Worm (Caenorhabditis elegans) whole organism, L1 larva: ENCODE data around the gene mog-5.

Experiments
- C04F5.9 ChIP-seq: sonication (generic microtip); optimal IDR thresholded peaks from 2 replicates; lab custom pipeline; 2016; ENCODE audit warnings: missing genetic modification characterization, missing compliant biosample characterization
- C34B4.2 ChIP-seq: sonication (generic microtip); optimal IDR thresholded peaks from 2 replicates; lab custom pipeline; 2017; ENCODE audit warnings: mild to moderate bottlenecking, missing genetic modification characterization, missing compliant biosample characterization
- F16B12.6 ChIP-seq: fragments of 150-350 bp; optimal IDR thresholded peaks from 2 replicates; lab custom pipeline; 2014; ENCODE audit warnings: missing biosample characterization, missing genetic modification characterization
- aha-1 ChIP-seq: fragments of 150-350 bp; optimal IDR thresholded peaks from 2 replicates; lab custom pipeline; 2014; ENCODE audit warnings: missing biosample characterization, missing genetic modification characterization
- ceh-63 ChIP-seq: fragments of 200-800 bp; sonication (Bioruptor generic); optimal IDR thresholded peaks from 2 replicates; lab custom pipeline; 2018; ENCODE audit warnings: mild to moderate bottlenecking, missing genetic modification characterization, missing compliant biosample characterization
- ceh-88 ChIP-seq: fragments of 200-800 bp; sonication (Bioruptor generic); IDR thresholded peaks from 2 replicates; pipeline ENCODE4 v1.3.6; 2022; ENCODE audit warnings: missing genetic modification characterization, missing compliant biosample characterization
- dpl-1 ChIP-seq, 3 experiments: fragments of 150-350 bp in 2 of 3; sonication (generic microtip) in 1 of 3; optimal IDR thresholded peaks; 2 replicates each; lab custom pipeline; 2014 to 2017; ENCODE audit warnings: missing biosample characterization in 3 of 3, missing genetic modification characterization in 3 of 3, missing genetic modification reagents in 3 of 3
- efl-1 ChIP-seq, 4 experiments: fragments of 150-350 bp; optimal IDR thresholded peaks in 3 of 4; peaks in 1 of 4; 1 replicate in 1 of 4; 2 replicates in 3 of 4; lab custom pipeline; 2014; ENCODE audit warnings: missing biosample characterization in 2 of 4, missing genetic modification characterization in 2 of 4, missing genetic modification reagents in 2 of 4
- elt-3 ChIP-seq, 6 experiments: fragments of 150-350 bp in 1 of 6; sonication (generic microtip); optimal IDR thresholded peaks; 2 replicates each; lab custom pipeline; 2017 to 2018; ENCODE audit warnings: missing biosample characterization in 6 of 6, missing genetic modification characterization in 6 of 6, inconsistent platforms in 1 of 6
- ets-5 ChIP-seq: fragments of 200-800 bp; sonication (Bioruptor generic); IDR thresholded peaks from 2 replicates; pipeline ENCODE4 v1.3.6; 2022; ENCODE audit warnings: missing genetic modification characterization, missing compliant biosample characterization
- fkh-10 ChIP-seq: sonication (generic microtip); optimal IDR thresholded peaks from 2 replicates; lab custom pipeline; 2017; ENCODE audit warnings: missing biosample characterization, missing genetic modification reagents, missing genetic modification characterization
- fkh-4 ChIP-seq: sonication (generic microtip); optimal IDR thresholded peaks from 2 replicates; lab custom pipeline; 2016; ENCODE audit warnings: missing compliant biosample characterization, missing genetic modification characterization, borderline replicate concordance
- fkh-8 ChIP-seq: sonication (generic microtip); optimal IDR thresholded peaks from 2 replicates; lab custom pipeline; 2016; ENCODE audit warnings: mild to moderate bottlenecking, missing genetic modification characterization, missing compliant biosample characterization
- hpl-2 ChIP-seq: fragments of 150-350 bp; optimal IDR thresholded peaks from 2 replicates; lab custom pipeline; 2014; ENCODE audit warnings: missing biosample characterization, missing genetic modification reagents, missing genetic modification characterization
- isw-1 ChIP-seq: fragments of 200-800 bp; sonication (Bioruptor generic); IDR thresholded peaks from 2 replicates; pipeline ENCODE4 v1.3.6; 2022; ENCODE audit warnings: missing genetic modification characterization, missing compliant biosample characterization
- jun-1 ChIP-seq: fragments of 150-350 bp; optimal IDR thresholded peaks from 2 replicates; lab custom pipeline; 2014; ENCODE audit warnings: missing biosample characterization, missing genetic modification reagents, missing genetic modification characterization
- lin-13 ChIP-seq: fragments of 150-350 bp; optimal IDR thresholded peaks from 2 replicates; lab custom pipeline; 2014; ENCODE audit warnings: missing biosample characterization, missing genetic modification reagents, missing genetic modification characterization
- lsy-2 ChIP-seq, 2 experiments: fragments of 150-350 bp; optimal IDR thresholded peaks; 2 replicates each; lab custom pipeline; 2014; ENCODE audit warnings: missing biosample characterization in 2 of 2, missing genetic modification characterization in 2 of 2
- mef-2 ChIP-seq: fragments of 150-350 bp; optimal IDR thresholded peaks from 2 replicates; lab custom pipeline; 2014; ENCODE audit warnings: missing biosample characterization, missing genetic modification characterization
- mep-1 ChIP-seq: fragments of 150-350 bp; optimal IDR thresholded peaks from 2 replicates; lab custom pipeline; 2014; ENCODE audit warnings: missing biosample characterization, missing genetic modification characterization
- nhr-19 ChIP-seq: fragments of 200-800 bp; sonication (Bioruptor generic); conservative IDR thresholded peaks from 2 replicates; pipeline ENCODE4 v1.3.6; 2022; ENCODE audit warnings: missing genetic modification characterization, missing compliant biosample characterization
- nhr-237 ChIP-seq: fragments of 150-350 bp; optimal IDR thresholded peaks from 2 replicates; lab custom pipeline; 2014; ENCODE audit warnings: missing biosample characterization, missing genetic modification characterization
- nhr-28 ChIP-seq: fragments of 150-350 bp; optimal IDR thresholded peaks from 2 replicates; lab custom pipeline; 2014; ENCODE audit warnings: missing biosample characterization, missing genetic modification characterization
- nhr-47 ChIP-seq: sonication (generic microtip); optimal IDR thresholded peaks from 2 replicates; lab custom pipeline; 2016; ENCODE audit warnings: mild to moderate bottlenecking, missing genetic modification characterization, moderate library complexity, missing compliant biosample characterization
- nhr-71 ChIP-seq: sonication (generic microtip); optimal IDR thresholded peaks from 2 replicates; lab custom pipeline; 2016; ENCODE audit warnings: mild to moderate bottlenecking, missing genetic modification characterization, moderate library complexity, missing compliant biosample characterization
- nhr-76 ChIP-seq: sonication (generic microtip); optimal IDR thresholded peaks from 2 replicates; lab custom pipeline; 2017; ENCODE audit warnings: missing biosample characterization, missing genetic modification characterization
- nhr-77 ChIP-seq: fragments of 150-350 bp; optimal IDR thresholded peaks from 2 replicates; lab custom pipeline; 2014; ENCODE audit warnings: missing biosample characterization, missing genetic modification characterization
- nhr-84 ChIP-seq: sonication (generic microtip); optimal IDR thresholded peaks from 2 replicates; lab custom pipeline; 2017; ENCODE audit warnings: missing biosample characterization, missing genetic modification characterization
- nhr-85 ChIP-seq: sonication (generic microtip); peaks from one replicate; lab custom pipeline; 2016; ENCODE audit warnings: missing genetic modification characterization, inconsistent platforms, missing compliant biosample characterization
- pax-3 ChIP-seq: fragments of 200-800 bp; sonication (Bioruptor generic); optimal IDR thresholded peaks from 2 replicates; lab custom pipeline; 2018; ENCODE audit warnings: mild to moderate bottlenecking, missing genetic modification characterization, moderate library complexity, missing compliant biosample characterization
- rnt-1 ChIP-seq: sonication (generic microtip); optimal IDR thresholded peaks from 2 replicates; lab custom pipeline; 2016; ENCODE audit warnings: mild to moderate bottlenecking, missing genetic modification characterization, moderate library complexity, missing compliant biosample characterization
- skn-1 ChIP-seq: fragments of 150-350 bp; optimal IDR thresholded peaks from 2 replicates; lab custom pipeline; 2014; ENCODE audit warnings: missing biosample characterization, missing genetic modification characterization
- snu-23 ChIP-seq: sonication (generic microtip); optimal IDR thresholded peaks from 2 replicates; lab custom pipeline; 2016; ENCODE audit warnings: missing genetic modification characterization, missing compliant biosample characterization
- sptf-1 ChIP-seq: fragments of 150-350 bp; optimal IDR thresholded peaks from 2 replicates; lab custom pipeline; 2014; ENCODE audit warnings: missing biosample characterization, missing genetic modification characterization
- tbx-2 ChIP-seq: sonication (generic microtip); optimal IDR thresholded peaks from 2 replicates; lab custom pipeline; 2016; ENCODE audit warnings: missing genetic modification characterization, missing compliant biosample characterization
- tlp-1 ChIP-seq: fragments of 150-350 bp; optimal IDR thresholded peaks from 2 replicates; lab custom pipeline; 2014; ENCODE audit warnings: missing biosample characterization, missing genetic modification characterization
- unc-30 ChIP-seq: sonication (generic microtip); optimal IDR thresholded peaks from 2 replicates; lab custom pipeline; 2017; ENCODE audit warnings: missing biosample characterization, missing genetic modification characterization
- unc-62 ChIP-seq: fragments of 150-350 bp; optimal IDR thresholded peaks from 2 replicates; lab custom pipeline; 2014; ENCODE audit warnings: missing biosample characterization, missing genetic modification reagents, missing genetic modification characterization
- unc-98 ChIP-seq: fragments of 200-800 bp; sonication (Bioruptor generic); IDR thresholded peaks from 2 replicates; pipeline ENCODE4 v1.3.6; 2022; ENCODE audit warnings: missing genetic modification characterization, missing compliant biosample characterization
- xbp-1 ChIP-seq: sonication (generic microtip); optimal IDR thresholded peaks from 2 replicates; lab custom pipeline; 2016; ENCODE audit warnings: missing genetic modification characterization, missing compliant biosample characterization
- zag-1 ChIP-seq: fragments of 150-350 bp; optimal IDR thresholded peaks from 2 replicates; lab custom pipeline; 2014; ENCODE audit warnings: missing biosample characterization, missing genetic modification characterization
- zip-4 ChIP-seq: fragments of 200-800 bp; sonication (Bioruptor generic); optimal IDR thresholded peaks from 2 replicates; lab custom pipeline; 2018; ENCODE audit warnings: mild to moderate bottlenecking, missing genetic modification characterization, moderate library complexity, missing compliant biosample characterization

Gene mog-5

ce11 chrII:5393090-5393489 is 6.2 kb upstream of the mog-5 start, which contains the start of gene brap-2:
Gene brap-2 (minus strand): TSS chrII:5393190.
- TF ChIP-seq F16B12.6 (tag; lab: Kevin White, UChicago) (no peak), sptf-1 (tag; lab: Kevin White, UChicago) (no peak)
- TF ChIP-seq, all 84 proteins: peak for 0

ce11 chrII:5395594-5395993 is 3.7 kb upstream of the mog-5 start, which contains the start of gene pink-1:
Gene pink-1 (minus strand): TSS chrII:5395694.
- no peak for TF ChIP-seq fkh-8 (tag; lab: Kevin White, UChicago)
- no peak for TF ChIP-seq unc-98
- TF ChIP-seq nhr-71: no peak
- no peak for TF ChIP-seq rnt-1 (tag; lab: Kevin White, UChicago)
- TF ChIP-seq ceh-63 (GFP tag; lab: Kevin White, UChicago): no peak
- TF ChIP-seq nhr-85 (tag; lab: Kevin White, UChicago): no peak
- TF ChIP-seq unc-62: no peak
- TF ChIP-seq skn-1 (tag; lab: Kevin White, UChicago): no peak
- no peak for TF ChIP-seq snu-23 (GFP tag; lab: Kevin White, UChicago)
- no peak for TF ChIP-seq lsy-2 (tag; optimal IDR thresholded peaks at IDR 0.05; lab: Kevin White, UChicago)
- TF ChIP-seq zip-4 (GFP tag; lab: Kevin White, UChicago): no peak
- TF ChIP-seq tlp-1: no peak
- no peak for TF ChIP-seq jun-1 (tag; lab: Kevin White, UChicago)
- TF ChIP-seq nhr-47 (tag; lab: Kevin White, UChicago): no peak
- TF ChIP-seq, all 84 proteins: peak for 0

ce11 chrII:5398779-5399178 is 559 bp upstream of the mog-5 start, which contains the start of gene fbxl-3:
Gene fbxl-3 (minus strand): TSS chrII:5398902.
- TF ChIP-seq ets-5 (GFP tag; lab: Robert Waterston, UW): no peak
- TF ChIP-seq efl-1 (optimal IDR thresholded peaks at IDR 0.05; lab: Kevin White, UChicago): no peak
- TF ChIP-seq efl-1 (GFP tag; optimal IDR thresholded peaks at IDR 0.05 in 1 of 2; lab: Kevin White, UChicago): peak in 1 of 2 experiments; percentile 87
- peak in 1 of 6 experiments; percentile 39 for TF ChIP-seq elt-3 (tag; optimal IDR thresholded peaks at IDR 0.05; lab: Kevin White, UChicago)
- TF ChIP-seq nhr-28 (tag; lab: Kevin White, UChicago): no peak
- TF ChIP-seq, all 84 proteins: peak for 2

ce11 chrII:5407548-5407947 is 8.2 kb downstream of the mog-5 start, which contains the start of gene clec-141:
Gene clec-141 (minus strand): TSS chrII:5407648.
- TF ChIP-seq lin-13 (GFP tag; lab: Kevin White, UChicago) (no peak), dpl-1 (GFP tag; optimal IDR thresholded peaks at IDR 0.05; lab: Kevin White, UChicago) (no peak), xbp-1 (tag; lab: Kevin White, UChicago) (no peak), nhr-71 (no peak), nhr-76 (tag; lab: Kevin White, UChicago) (no peak), skn-1 (tag; lab: Kevin White, UChicago) (no peak), aha-1 (tag; lab: Kevin White, UChicago) (no peak), nhr-84 (tag; lab: Kevin White, UChicago) (no peak), mef-2 (no peak), nhr-237 (no peak), nhr-19 (GFP tag; lab: Robert Waterston, UW) (no peak), tbx-2 (tag; lab: Kevin White, UChicago) (no peak), fkh-4 (tag; lab: Kevin White, UChicago) (no peak), fkh-10 (GFP tag; lab: Kevin White, UChicago) (no peak), hpl-2 (no peak), unc-30 (tag; lab: Kevin White, UChicago) (no peak), zag-1 (tag; lab: Kevin White, UChicago) (no peak), pax-3 (no peak)

- no peak for TF ChIP-seq C04F5.9
- no peak for TF ChIP-seq fkh-10 (GFP tag; lab: Kevin White, UChicago)
- TF ChIP-seq isw-1: no peak
- no peak for TF ChIP-seq rnt-1 (tag; lab: Kevin White, UChicago)
- TF ChIP-seq snu-23 (GFP tag; lab: Kevin White, UChicago): no peak
- TF ChIP-seq mep-1: no peak
- TF ChIP-seq tlp-1: no peak
- TF ChIP-seq C34B4.2 (tag; lab: Kevin White, UChicago): no peak
- no peak for TF ChIP-seq ceh-88
- TF ChIP-seq aha-1 (tag; lab: Kevin White, UChicago): no peak
- TF ChIP-seq nhr-77 (tag; lab: Kevin White, UChicago): no peak
- no peak for TF ChIP-seq zip-4 (GFP tag; lab: Kevin White, UChicago)
- no peak for TF ChIP-seq unc-30 (tag; lab: Kevin White, UChicago)
- TF ChIP-seq sptf-1 (tag; lab: Kevin White, UChicago): no peak
Measured at ce11 chrII:5408924-5409323, 9.6 kb downstream of the mog-5 start, which contains the start of the genes EEED8.12 and EEED8.4. Gene EEED8.12 (minus strand): TSS chrII:5409024. Gene EEED8.4 (plus strand): TSS chrII:5409319.
